Fruit fly (Drosophila melanogaster) whole organism, embryonic: ENCODE results near the gene PH4alphaNE2.

Experiments used
- Ada2b ChIP-seq: fragments of 200-800 bp; sonication (Bioruptor generic); IDR thresholded peaks from 2 replicates; pipeline ENCODE4 v1.3.6; 2022; ENCODE audit warnings: missing biosample characterization, missing genetic modification characterization
- Antp ChIP-seq: fragments of 200-800 bp; sonication (Bioruptor generic); optimal IDR thresholded peaks from 3 replicates; lab custom pipeline; 2016; ENCODE audit warnings: missing biosample characterization, missing genetic modification characterization
- Asciz ChIP-seq: fragments of 200-800 bp; sonication (Bioruptor generic); optimal IDR thresholded peaks from 2 replicates; lab custom pipeline; 2017; ENCODE audit warnings: missing biosample characterization, mild to moderate bottlenecking, missing genetic modification characterization, missing genetic modification reagents
- CG11695 ChIP-seq: fragments of 200-800 bp; sonication (Bioruptor generic); IDR thresholded peaks from 3 replicates; pipeline ENCODE4 v1.3.6; 2022; ENCODE audit warnings: missing biosample characterization, missing genetic modification characterization
- CG12769 ChIP-seq: fragments of 200-800 bp; sonication (Bioruptor generic); optimal IDR thresholded peaks from 2 replicates; lab custom pipeline; 2019; ENCODE audit warnings: missing biosample characterization, mild to moderate bottlenecking, missing genetic modification characterization, moderate library complexity
- CG14014 ChIP-seq: fragments of 200-800 bp; sonication (Bioruptor generic); IDR thresholded peaks from 2 replicates; pipeline ENCODE4 v1.3.6; 2022; ENCODE audit warnings: missing biosample characterization, missing genetic modification characterization
- CG14667 ChIP-seq: fragments of 200-800 bp; sonication (Bioruptor generic); IDR thresholded peaks from 2 replicates; pipeline ENCODE4 v1.3.6; 2022; ENCODE audit warnings: missing biosample characterization, missing genetic modification characterization
- CG1529 ChIP-seq: fragments of 200-800 bp; sonication (Bioruptor generic); optimal IDR thresholded peaks from 3 replicates; lab custom pipeline; 2018; ENCODE audit warnings: missing biosample characterization, missing genetic modification characterization
- CG15479 ChIP-seq: fragments of 200-800 bp; sonication (Bioruptor generic); optimal IDR thresholded peaks from 3 replicates; lab custom pipeline; 2019; ENCODE audit warnings: missing biosample characterization, mild to moderate bottlenecking, missing genetic modification characterization, moderate library complexity
- CG1603 ChIP-seq: fragments of 200-800 bp; sonication (Bioruptor generic); optimal IDR thresholded peaks from 2 replicates; lab custom pipeline; 2019; ENCODE audit warnings: missing biosample characterization, mild to moderate bottlenecking, missing genetic modification characterization, moderate library complexity
- CG17186 ChIP-seq: fragments of 200-800 bp; sonication (Bioruptor generic); optimal IDR thresholded peaks from 3 replicates; lab custom pipeline; 2017; ENCODE audit warnings: missing biosample characterization, missing genetic modification reagents, missing genetic modification characterization
- CG17359 ChIP-seq: fragments of 200-800 bp; sonication (Bioruptor generic); optimal IDR thresholded peaks from 3 replicates; lab custom pipeline; 2018; ENCODE audit warnings: missing biosample characterization, mild to moderate bottlenecking, missing genetic modification characterization, moderate library complexity
- CG17385 ChIP-seq: fragments of 200-800 bp; sonication (Bioruptor generic); optimal IDR thresholded peaks from 3 replicates; lab custom pipeline; 2018; ENCODE audit warnings: missing biosample characterization, mild to moderate bottlenecking, missing genetic modification characterization
- CG32532 ChIP-seq: fragments of 200-800 bp; sonication (Bioruptor generic); IDR thresholded peaks from 2 replicates; pipeline ENCODE4 v1.3.6; 2022; ENCODE audit warnings: missing biosample characterization, missing genetic modification characterization
- CG3281 ChIP-seq: fragments of 200-800 bp; sonication (Bioruptor generic); optimal IDR thresholded peaks from 3 replicates; lab custom pipeline; 2017; ENCODE audit warnings: missing biosample characterization, mild to moderate bottlenecking, missing genetic modification characterization
- CG34376 ChIP-seq: fragments of 200-800 bp; sonication (Bioruptor generic); optimal IDR thresholded peaks from 2 replicates; lab custom pipeline; 2018; ENCODE audit warnings: missing biosample characterization, mild to moderate bottlenecking, missing genetic modification characterization
- CG3847 ChIP-seq: fragments of 200-800 bp; sonication (Bioruptor generic); IDR thresholded peaks from 2 replicates; pipeline ENCODE4 v1.3.6; 2022; ENCODE audit warnings: missing biosample characterization, missing genetic modification characterization
- CG9932 ChIP-seq: fragments of 200-800 bp; sonication (Bioruptor generic); IDR thresholded peaks from 2 replicates; pipeline ENCODE4 v1.3.6; 2022; ENCODE audit warnings: missing biosample characterization, missing genetic modification characterization
- CkIIα-i1 ChIP-seq: fragments of 200-800 bp; sonication (Bioruptor generic); IDR thresholded peaks from 2 replicates; pipeline ENCODE4 v1.3.6; 2022; ENCODE audit warnings: missing biosample characterization, missing genetic modification characterization
- Drgx ChIP-seq: fragments of 200-800 bp; sonication (Bioruptor generic); IDR thresholded peaks from 2 replicates; pipeline ENCODE4 v1.3.6; 2022; ENCODE audit warnings: missing biosample characterization, missing genetic modification characterization
- H15 ChIP-seq: fragments of 200-800 bp; sonication (Bioruptor generic); IDR thresholded peaks from 3 replicates; pipeline ENCODE4 v1.3.6; 2022; ENCODE audit warnings: missing biosample characterization, missing genetic modification characterization
- Hmr ChIP-seq: fragments of 200-800 bp; sonication (Bioruptor generic); optimal IDR thresholded peaks from 3 replicates; lab custom pipeline; 2017; ENCODE audit warnings: mild to moderate bottlenecking, missing biosample characterization, missing genetic modification reagents, missing genetic modification characterization
- Hmx ChIP-seq: fragments of 200-800 bp; sonication (Bioruptor generic); optimal IDR thresholded peaks from 2 replicates; lab custom pipeline; 2016; ENCODE audit warnings: missing biosample characterization, missing genetic modification characterization
- MBD-R2 ChIP-seq: fragments of 200-800 bp; sonication (Bioruptor generic); IDR thresholded peaks from 2 replicates; pipeline ENCODE4 v1.3.6; 2022; ENCODE audit warnings: missing biosample characterization, missing genetic modification characterization
- Med ChIP-seq: fragments of 200-800 bp; sonication (Bioruptor generic); peaks from one replicate; lab custom pipeline; 2016; ENCODE audit warnings: missing biosample characterization, missing genetic modification characterization, mild to moderate bottlenecking, inconsistent platforms, moderate library complexity
- NFAT ChIP-seq: fragments of 200-800 bp; sonication (Bioruptor generic); IDR thresholded peaks from 2 replicates; pipeline ENCODE4 v1.3.6; 2022; ENCODE audit warnings: missing biosample characterization, missing genetic modification characterization
- NfI ChIP-seq: fragments of 200-800 bp; sonication (Bioruptor generic); optimal IDR thresholded peaks from 3 replicates; lab custom pipeline; 2018; ENCODE audit warnings: missing biosample characterization, mild to moderate bottlenecking, missing genetic modification characterization, moderate library complexity
- Sox100B ChIP-seq: fragments of 200-800 bp; sonication (Bioruptor generic); optimal IDR thresholded peaks from 3 replicates; lab custom pipeline; 2018; ENCODE audit warnings: missing biosample characterization, mild to moderate bottlenecking, missing genetic modification characterization
- Sox102F ChIP-seq: fragments of 200-800 bp; sonication (Bioruptor generic); optimal IDR thresholded peaks from 2 replicates; lab custom pipeline; 2018; ENCODE audit warnings: missing biosample characterization, mild to moderate bottlenecking, missing genetic modification characterization, moderate library complexity
- Spps ChIP-seq: fragments of 200-800 bp; sonication (Bioruptor generic); optimal IDR thresholded peaks from 2 replicates; lab custom pipeline; 2018; ENCODE audit warnings: missing biosample characterization, mild to moderate bottlenecking, missing genetic modification characterization
- Tbp ChIP-seq: fragments of >200 bp; optimal IDR thresholded peaks from 2 replicates; lab custom pipeline; 2018; ENCODE audit warnings: missing biosample characterization, missing genetic modification characterization
- al ChIP-seq: fragments of 200-800 bp; sonication (Bioruptor generic); IDR thresholded peaks from 2 replicates; pipeline ENCODE4 v1.3.6; 2022; ENCODE audit warnings: missing biosample characterization, missing genetic modification characterization
- amos ChIP-seq: fragments of 200-800 bp; sonication (Bioruptor generic); IDR thresholded peaks from 2 replicates; pipeline ENCODE4 v1.3.6; 2022; ENCODE audit warnings: missing biosample characterization, missing genetic modification characterization; ENCODE audit not compliant: partially characterized antibody
- bcd ChIP-seq: fragments of 200-800 bp; sonication (Bioruptor generic); optimal IDR thresholded peaks from 2 replicates; lab custom pipeline; 2017; ENCODE audit warnings: missing biosample characterization, mild to moderate bottlenecking, missing genetic modification characterization
- caup ChIP-seq: fragments of 200-800 bp; sonication (Bioruptor generic); optimal IDR thresholded peaks from 3 replicates; lab custom pipeline; 2017; ENCODE audit warnings: missing biosample characterization, mild to moderate bottlenecking, missing genetic modification characterization, moderate library complexity; ENCODE audit not compliant: severe bottlenecking
- corto ChIP-seq: fragments of 200-800 bp; sonication (Bioruptor generic); optimal IDR thresholded peaks from 2 replicates; lab custom pipeline; 2016; ENCODE audit warnings: missing biosample characterization, mild to moderate bottlenecking, missing genetic modification characterization, moderate library complexity
- fd64A ChIP-seq: fragments of 200-800 bp; sonication (Bioruptor generic); optimal IDR thresholded peaks from 3 replicates; lab custom pipeline; 2018; ENCODE audit warnings: missing biosample characterization, mild to moderate bottlenecking, missing genetic modification characterization
- fru ChIP-seq: fragments of >200 bp; optimal IDR thresholded peaks from 2 replicates; lab custom pipeline; 2017
- gsb-n ChIP-seq: fragments of 200-800 bp; sonication (Bioruptor generic); optimal IDR thresholded peaks from 3 replicates; lab custom pipeline; 2018; ENCODE audit warnings: missing biosample characterization, mild to moderate bottlenecking, missing genetic modification characterization
- ind ChIP-seq: fragments of 200-800 bp; sonication (Bioruptor generic); optimal IDR thresholded peaks from 3 replicates; lab custom pipeline; 2016; ENCODE audit warnings: missing biosample characterization, missing genetic modification characterization
- kah ChIP-seq: fragments of 200-800 bp; sonication (Bioruptor generic); optimal IDR thresholded peaks from 2 replicates; lab custom pipeline; 2018; ENCODE audit warnings: missing biosample characterization, mild to moderate bottlenecking, missing genetic modification characterization
- lilli ChIP-seq: fragments of 200-800 bp; sonication (Bioruptor generic); optimal IDR thresholded peaks from 3 replicates; lab custom pipeline; 2016; ENCODE audit warnings: missing biosample characterization, missing genetic modification characterization
- mld ChIP-seq: fragments of 200-800 bp; sonication (Bioruptor generic); IDR thresholded peaks from 3 replicates; pipeline ENCODE4 v1.3.6; 2022; ENCODE audit warnings: missing biosample characterization, missing genetic modification characterization; ENCODE audit not compliant: partially characterized antibody
- nerfin-2 ChIP-seq: fragments of 200-800 bp; sonication (Bioruptor generic); IDR thresholded peaks from 2 replicates; pipeline ENCODE4 v1.3.6; 2022; ENCODE audit warnings: missing biosample characterization, missing genetic modification characterization; ENCODE audit not compliant: partially characterized antibody
- peb ChIP-seq: fragments of 200-800 bp; sonication (Bioruptor generic); IDR thresholded peaks from 2 replicates; pipeline ENCODE4 v1.3.6; 2022; ENCODE audit warnings: missing biosample characterization, missing genetic modification characterization
- pita ChIP-seq: fragments of 200-800 bp; sonication (Bioruptor generic); optimal IDR thresholded peaks from 2 replicates; lab custom pipeline; 2017; ENCODE audit warnings: missing biosample characterization, mild to moderate bottlenecking, missing genetic modification characterization
- pnt ChIP-seq: fragments of 200-800 bp; sonication (Bioruptor generic); optimal IDR thresholded peaks from 3 replicates; lab custom pipeline; 2016; ENCODE audit warnings: missing biosample characterization, missing genetic modification characterization
- psq ChIP-seq: fragments of 200-800 bp; sonication (Bioruptor generic); optimal IDR thresholded peaks from 2 replicates; lab custom pipeline; 2017; ENCODE audit warnings: missing biosample characterization, missing genetic modification characterization
- sob ChIP-seq: fragments of 200-800 bp; sonication (Bioruptor generic); IDR thresholded peaks from 2 replicates; pipeline ENCODE4 v1.3.6; 2022; ENCODE audit warnings: missing biosample characterization, missing genetic modification characterization
- sr ChIP-seq: fragments of 200-800 bp; sonication (Bioruptor generic); IDR thresholded peaks from 3 replicates; pipeline ENCODE4 v1.3.6; 2022; ENCODE audit warnings: missing biosample characterization, missing genetic modification characterization
- tup ChIP-seq: fragments of 200-800 bp; sonication (Bioruptor generic); optimal IDR thresholded peaks from 2 replicates; lab custom pipeline; 2016; ENCODE audit warnings: missing biosample characterization, mild to moderate bottlenecking, missing genetic modification characterization, moderate library complexity
- unpg ChIP-seq: fragments of 200-800 bp; sonication (Bioruptor generic); optimal IDR thresholded peaks from 3 replicates; lab custom pipeline; 2018; ENCODE audit warnings: missing biosample characterization, mild to moderate bottlenecking, missing genetic modification characterization, moderate library complexity

Gene PH4alphaNE2

dm6 chr3R:30550044-30550443, 38.0 kb upstream of the PH4alphaNE2 start (continued):
- TF ChIP-seq NfI (GFP tag; lab: Kevin White, UChicago) (peak; percentile 10), unpg (GFP tag; lab: Kevin White, UChicago) (peak; percentile 12), CG14667 (GFP tag; lab: Robert Waterston, UW) (peak; percentile 28; the same call in 1 of the 2 replicates), CG17359 (tag; lab: Kevin White, UChicago) (peak; percentile 21), mld (GFP tag; lab: Robert Waterston, UW) (no peak), ind (GFP tag; lab: Kevin White, UChicago) (no peak), CG1603 (peak; percentile 25), CG14014 (GFP tag; lab: Robert Waterston, UW) (peak; percentile 32; the same call in 1 of the 2 replicates), CG32532 (GFP tag; lab: Robert Waterston, UW) (peak; percentile 22; the same call in 1 of the 2 replicates), Hmr (GFP tag; lab: Kevin White, UChicago) (peak; percentile 62), nerfin-2 (GFP tag; lab: Robert Waterston, UW) (no peak), Ada2b (GFP tag; lab: Robert Waterston, UW) (peak; percentile 35; the same call in 1 of the 2 replicates), CG34376 (GFP tag; lab: Kevin White, UChicago) (no peak), CG3847 (GFP tag; lab: Robert Waterston, UW) (0 out of 2 replicates have a peak, but pooled peaks have one; percentile 20), NFAT (GFP tag; lab: Robert Waterston, UW) (no peak), CG17186 (no peak), pita (GFP tag; lab: Kevin White, UChicago) (no peak), fru (lab: Kevin White, UChicago) (no peak), Tbp (no peak), CkIIα-i1 (no peak), CG11695 (GFP tag; lab: Robert Waterston, UW) (no peak), bcd (no peak), CG3281 (GFP tag; lab: Kevin White, UChicago) (peak; percentile 25), tup (GFP tag; lab: Kevin White, UChicago) (no peak), lilli (GFP tag; lab: Kevin White, UChicago) (peak; percentile 17), Antp (peak; percentile 25), Sox102F (GFP tag; lab: Kevin White, UChicago) (peak; percentile 20), sob (GFP tag; lab: Robert Waterston, UW) (peak; percentile 34; the same call in 1 of the 2 replicates), caup (GFP tag; lab: Kevin White, UChicago) (peak; percentile 24), CG1529 (GFP tag; lab: Kevin White, UChicago) (no peak), gsb-n (no peak), CG9932 (GFP tag; lab: Robert Waterston, UW) (peak; percentile 27), peb (GFP tag; lab: Robert Waterston, UW) (no peak), Med (peak; percentile 81)

- 0 out of 3 replicates have a peak, but pooled peaks have one; percentile 37 for TF ChIP-seq sr (GFP tag; lab: Robert Waterston, UW)
- no peak for TF ChIP-seq CG15479 (GFP tag; lab: Kevin White, UChicago)
- TF ChIP-seq CG17385 (GFP tag; lab: Kevin White, UChicago) = peak; percentile 30
- no peak for TF ChIP-seq MBD-R2
- TF ChIP-seq H15 (GFP tag; lab: Robert Waterston, UW) = no peak
- TF ChIP-seq corto (GFP tag; lab: Kevin White, UChicago) = no peak
- no peak for TF ChIP-seq Hmx (GFP tag; lab: Kevin White, UChicago)
- peak; percentile 67 for TF ChIP-seq kah (GFP tag; lab: Kevin White, UChicago)
- no peak for TF ChIP-seq Asciz (GFP tag; lab: Kevin White, UChicago)
- TF ChIP-seq Hmr (GFP tag; lab: Kevin White, UChicago) = no peak
- no peak for TF ChIP-seq Spps
- no peak for TF ChIP-seq amos
- TF ChIP-seq CG12769 = peak; percentile 5
- no peak for TF ChIP-seq al (GFP tag; lab: Robert Waterston, UW)
- TF ChIP-seq fd64A (GFP tag; lab: Kevin White, UChicago) = no peak
- no peak for TF ChIP-seq Drgx (GFP tag; lab: Robert Waterston, UW)
- no peak for TF ChIP-seq psq (GFP tag; lab: Kevin White, UChicago)
- TF ChIP-seq Sox100B (GFP tag; lab: Kevin White, UChicago) = no peak
- TF ChIP-seq pnt (GFP tag; lab: Kevin White, UChicago) = no peak
Observed at dm6 chr3R:30544974-30545373, 33.0 kb upstream of the PH4alphaNE2 start.
